Worm (Caenorhabditis elegans) whole organism, midembryonic: ENCODE measurements around the gene M176.10.

Source experiments
- T22C8.4 ChIP-seq: fragments of 200-800 bp; sonication (Bioruptor generic); IDR thresholded peaks from 2 replicates; pipeline ENCODE4 v1.3.6; 2022; ENCODE audit warnings: missing genetic modification characterization, missing compliant biosample characterization
- flt-1 ChIP-seq: fragments of 200-800 bp; sonication (Bioruptor generic); IDR thresholded peaks from 2 replicates; pipeline ENCODE4 v1.3.6; 2022; ENCODE audit warnings: missing genetic modification characterization, missing compliant biosample characterization
- med-1 ChIP-seq: sonication (generic microtip); optimal IDR thresholded peaks from 2 replicates; lab custom pipeline; 2017; ENCODE audit warnings: missing genetic modification characterization, mild to moderate bottlenecking, missing compliant biosample characterization, antibody characterized with exemption, missing genetic modification reagents; ENCODE audit not compliant: insufficient read depth
- tab-1 ChIP-seq: fragments of 200-800 bp; sonication (Bioruptor generic); IDR thresholded peaks from 2 replicates; pipeline ENCODE4 v1.3.6; 2022; ENCODE audit warnings: missing genetic modification characterization, missing compliant biosample characterization
- ztf-23 ChIP-seq: fragments of 200-800 bp; sonication (Bioruptor generic); IDR thresholded peaks from 2 replicates; pipeline ENCODE4 v1.3.6; 2022; ENCODE audit warnings: missing genetic modification reagents, missing genetic modification characterization, missing compliant biosample characterization
- ztf-29 ChIP-seq: fragments of 200-800 bp; sonication (Bioruptor generic); IDR thresholded peaks from 2 replicates; pipeline ENCODE4 v1.3.6; 2022; ENCODE audit warnings: missing genetic modification reagents, missing genetic modification characterization, missing compliant biosample characterization

- TF ChIP-seq ztf-23 (GFP tag; lab: Robert Waterston, UW) = no peak
- TF ChIP-seq flt-1 (GFP tag; lab: Robert Waterston, UW) = no peak
- TF ChIP-seq T22C8.4 (GFP tag; lab: Robert Waterston, UW) = no peak
- TF ChIP-seq tab-1 (GFP tag; lab: Robert Waterston, UW) = no peak
- no peak for TF ChIP-seq ztf-29 (GFP tag; lab: Robert Waterston, UW)
- no peak for TF ChIP-seq med-1 (GFP tag; lab: Kevin White, UChicago)
These were observed 17.5 kb upstream of the M176.10 start, which contains the start of gene chil-15 for ce11 chrII:9443522-9443921.
